Fruit fly (Drosophila melanogaster) whole organism, embryonic: Measurements from ENCODE around the gene CG13369.

Experiments
- Aef1 ChIP-seq: fragments of 200-800 bp; sonication (Bioruptor generic); IDR thresholded peaks from 3 replicates; pipeline ENCODE4 v1.3.6; 2022; ENCODE audit warnings: missing biosample characterization, missing genetic modification characterization
- Bgb ChIP-seq: fragments of 200-800 bp; sonication (Bioruptor generic); IDR thresholded peaks from 2 replicates; pipeline ENCODE4 v1.3.6; 2022; ENCODE audit warnings: missing biosample characterization, missing genetic modification characterization; ENCODE audit not compliant: partially characterized antibody
- BtbVII ChIP-seq: fragments of 200-800 bp; sonication (Bioruptor generic); optimal IDR thresholded peaks from 3 replicates; lab custom pipeline; 2017; ENCODE audit warnings: missing biosample characterization, mild to moderate bottlenecking, missing genetic modification characterization
- CG10431 ChIP-seq: fragments of 200-800 bp; sonication (Bioruptor generic); optimal IDR thresholded peaks from 3 replicates; lab custom pipeline; 2018; ENCODE audit warnings: missing biosample characterization, mild to moderate bottlenecking, missing genetic modification characterization
- CG10565 ChIP-seq: fragments of 200-800 bp; sonication (Bioruptor generic); optimal IDR thresholded peaks from 3 replicates; lab custom pipeline; 2016; ENCODE audit warnings: missing biosample characterization, mild to moderate bottlenecking, missing genetic modification characterization
- CG11247 ChIP-seq: fragments of 200-800 bp; sonication (Bioruptor generic); IDR thresholded peaks from 2 replicates; pipeline ENCODE4 v1.3.6; 2022; ENCODE audit warnings: missing biosample characterization, missing genetic modification characterization
- CG12942 ChIP-seq: fragments of 200-800 bp; sonication (Bioruptor generic); optimal IDR thresholded peaks from 3 replicates; lab custom pipeline; 2016; ENCODE audit warnings: missing biosample characterization, missing genetic modification characterization
- CG14965 ChIP-seq: fragments of 200-800 bp; sonication (Bioruptor generic); optimal IDR thresholded peaks from 2 replicates; lab custom pipeline; 2016; ENCODE audit warnings: missing biosample characterization, missing genetic modification characterization, borderline replicate concordance
- CG17328 ChIP-seq: fragments of 200-800 bp; sonication (Bioruptor generic); IDR thresholded peaks from 2 replicates; pipeline ENCODE4 v1.3.6; 2022; ENCODE audit warnings: missing biosample characterization, missing genetic modification characterization
- CG2120 ChIP-seq: fragments of 200-800 bp; sonication (Bioruptor generic); optimal IDR thresholded peaks from 3 replicates; lab custom pipeline; 2016; ENCODE audit warnings: missing biosample characterization, missing genetic modification characterization
- CG2199 ChIP-seq: fragments of 200-800 bp; sonication (Bioruptor generic); IDR thresholded peaks from 3 replicates; pipeline ENCODE4 v1.3.6; 2022; ENCODE audit warnings: missing biosample characterization, missing genetic modification characterization
- CG3065 ChIP-seq: fragments of 200-800 bp; sonication (Bioruptor generic); optimal IDR thresholded peaks from 2 replicates; lab custom pipeline; 2016; ENCODE audit warnings: missing biosample characterization, missing genetic modification characterization
- CG3163 ChIP-seq: fragments of 200-800 bp; sonication (Bioruptor generic); optimal IDR thresholded peaks from 3 replicates; lab custom pipeline; 2016; ENCODE audit warnings: missing biosample characterization, missing genetic modification characterization
- CG7271 ChIP-seq: fragments of 200-800 bp; sonication (Bioruptor generic); optimal IDR thresholded peaks from 2 replicates; lab custom pipeline; 2018; ENCODE audit warnings: missing biosample characterization, mild to moderate bottlenecking, missing genetic modification characterization, moderate library complexity
- CG7372 ChIP-seq: fragments of 200-800 bp; sonication (Bioruptor generic); IDR thresholded peaks from 2 replicates; pipeline ENCODE4 v1.3.6; 2022; ENCODE audit warnings: missing biosample characterization, missing genetic modification characterization
- CG7556 ChIP-seq: fragments of 200-800 bp; sonication (Bioruptor generic); optimal IDR thresholded peaks from 2 replicates; lab custom pipeline; 2017; ENCODE audit warnings: missing biosample characterization, mild to moderate bottlenecking, missing genetic modification characterization
- CG8944 ChIP-seq: fragments of 200-800 bp; sonication (Bioruptor generic); optimal IDR thresholded peaks from 3 replicates; lab custom pipeline; 2016; ENCODE audit warnings: missing biosample characterization, missing genetic modification characterization
- D ChIP-seq, 2 experiments: fragments of 200-800 bp in 1 of 2; fragments of >200 bp in 1 of 2; sonication (Bioruptor generic) in 1 of 2; optimal IDR thresholded peaks; 2 replicates in 1 of 2; 3 replicates in 1 of 2; lab custom pipeline; 2017; ENCODE audit warnings: mild to moderate bottlenecking in 1 of 2, missing biosample characterization in 1 of 2, missing genetic modification characterization in 1 of 2, missing genetic modification reagents in 1 of 2
- Doc3 ChIP-seq: fragments of 200-800 bp; sonication (Bioruptor generic); IDR thresholded peaks from 3 replicates; pipeline ENCODE4 v1.3.6; 2022; ENCODE audit warnings: missing biosample characterization, missing genetic modification characterization; ENCODE audit not compliant: partially characterized antibody
- Dp ChIP-seq: fragments of 200-800 bp; sonication (Bioruptor generic); optimal IDR thresholded peaks from 2 replicates; lab custom pipeline; 2018; ENCODE audit warnings: missing biosample characterization, mild to moderate bottlenecking, missing genetic modification characterization, moderate library complexity
- Eip74EF ChIP-seq, 2 experiments: fragments of 200-800 bp in 1 of 2; fragments of >200 bp in 1 of 2; sonication (Bioruptor generic) in 1 of 2; optimal IDR thresholded peaks; 2 replicates each; lab custom pipeline; 2017 to 2019; ENCODE audit warnings: missing biosample characterization in 2 of 2, missing genetic modification characterization in 2 of 2, mild to moderate bottlenecking in 1 of 2, moderate library complexity in 1 of 2
- H15 ChIP-seq: fragments of 200-800 bp; sonication (Bioruptor generic); IDR thresholded peaks from 3 replicates; pipeline ENCODE4 v1.3.6; 2022; ENCODE audit warnings: missing biosample characterization, missing genetic modification characterization
- HLH3B ChIP-seq: fragments of 200-800 bp; sonication (Bioruptor generic); IDR thresholded peaks from 2 replicates; pipeline ENCODE4 v1.3.6; 2022; ENCODE audit warnings: missing biosample characterization, missing genetic modification characterization
- Hr3 ChIP-seq: fragments of 200-800 bp; sonication (Bioruptor generic); optimal IDR thresholded peaks from 3 replicates; lab custom pipeline; 2016; ENCODE audit warnings: missing biosample characterization, missing genetic modification characterization
- Rfx ChIP-seq: fragments of 200-800 bp; sonication (Bioruptor generic); IDR thresholded peaks from 2 replicates; pipeline ENCODE4 v1.3.6; 2022; ENCODE audit warnings: missing biosample characterization, missing genetic modification characterization
- Scr ChIP-seq: fragments of 200-800 bp; sonication (Bioruptor generic); IDR thresholded peaks from 2 replicates; pipeline ENCODE4 v1.3.6; 2022; ENCODE audit warnings: missing biosample characterization, missing genetic modification characterization; ENCODE audit not compliant: partially characterized antibody
- Side ChIP-seq: fragments of 200-800 bp; sonication (Bioruptor generic); optimal IDR thresholded peaks from 2 replicates; lab custom pipeline; 2016; ENCODE audit warnings: missing biosample characterization, missing genetic modification characterization
- Vsx1 ChIP-seq: fragments of 200-800 bp; sonication (Bioruptor generic); optimal IDR thresholded peaks from 2 replicates; lab custom pipeline; 2017; ENCODE audit warnings: missing biosample characterization, mild to moderate bottlenecking, missing genetic modification characterization, missing genetic modification reagents
- Xrp1 ChIP-seq: fragments of 200-800 bp; sonication (Bioruptor generic); IDR thresholded peaks from 2 replicates; pipeline ENCODE4 v1.3.6; 2022; ENCODE audit warnings: missing biosample characterization, missing genetic modification characterization
- aop ChIP-seq: fragments of 200-800 bp; sonication (Bioruptor generic); IDR thresholded peaks from 2 replicates; pipeline ENCODE4 v1.3.6; 2022; ENCODE audit warnings: missing biosample characterization, missing genetic modification characterization
- ase ChIP-seq: fragments of 200-800 bp; sonication (Bioruptor generic); IDR thresholded peaks from 3 replicates; pipeline ENCODE4 v1.3.6; 2022; ENCODE audit warnings: missing biosample characterization, missing genetic modification characterization
- br ChIP-seq: fragments of >200 bp; optimal IDR thresholded peaks from 2 replicates; lab custom pipeline; 2017
- caup ChIP-seq: fragments of 200-800 bp; sonication (Bioruptor generic); optimal IDR thresholded peaks from 3 replicates; lab custom pipeline; 2017; ENCODE audit warnings: missing biosample characterization, mild to moderate bottlenecking, missing genetic modification characterization, moderate library complexity; ENCODE audit not compliant: severe bottlenecking
- chm ChIP-seq: fragments of 200-800 bp; sonication (Bioruptor generic); IDR thresholded peaks from 2 replicates; pipeline ENCODE4 v1.3.6; 2022; ENCODE audit warnings: missing biosample characterization, missing genetic modification characterization
- dan ChIP-seq: fragments of 200-800 bp; sonication (Bioruptor generic); IDR thresholded peaks from 2 replicates; pipeline ENCODE4 v1.3.6; 2022; ENCODE audit warnings: missing biosample characterization, missing genetic modification characterization
- ewg ChIP-seq: fragments of 200-800 bp; sonication (Bioruptor generic); optimal IDR thresholded peaks from 3 replicates; lab custom pipeline; 2017; ENCODE audit warnings: mild to moderate bottlenecking, missing biosample characterization, missing genetic modification reagents, missing genetic modification characterization
- ftz-f1 ChIP-seq: fragments of 200-800 bp; sonication (Bioruptor generic); optimal IDR thresholded peaks from 2 replicates; lab custom pipeline; 2016; ENCODE audit warnings: missing biosample characterization, missing genetic modification characterization
- ind ChIP-seq: fragments of 200-800 bp; sonication (Bioruptor generic); optimal IDR thresholded peaks from 3 replicates; lab custom pipeline; 2016; ENCODE audit warnings: missing biosample characterization, missing genetic modification characterization
- kay ChIP-seq: fragments of 200-800 bp; sonication (Bioruptor generic); optimal IDR thresholded peaks from 2 replicates; lab custom pipeline; 2016; ENCODE audit warnings: missing biosample characterization, missing genetic modification characterization
- ken ChIP-seq: fragments of 200-800 bp; sonication (Bioruptor generic); IDR thresholded peaks from 3 replicates; pipeline ENCODE4 v1.3.6; 2022; ENCODE audit warnings: missing biosample characterization, missing genetic modification characterization
- knrl ChIP-seq: fragments of 200-800 bp; sonication (Bioruptor generic); IDR thresholded peaks from 3 replicates; pipeline ENCODE4 v1.3.6; 2022; ENCODE audit warnings: missing biosample characterization, missing genetic modification characterization; ENCODE audit not compliant: partially characterized antibody
- mirr ChIP-seq: fragments of 200-800 bp; sonication (Bioruptor generic); optimal IDR thresholded peaks from 3 replicates; lab custom pipeline; 2018; ENCODE audit warnings: missing biosample characterization, mild to moderate bottlenecking, missing genetic modification characterization
- pan ChIP-seq, 4 experiments: fragments of >200 bp in 3 of 4; fragments of 200-800 bp in 1 of 4; sonication (Bioruptor generic) in 1 of 4; optimal IDR thresholded peaks in 3 of 4; IDR thresholded peaks in 1 of 4; 2 replicates each; pipeline versions ENCODE4 v1.3.6 to Lab custom; 2017 to 2022; ENCODE audit warnings: missing biosample characterization in 2 of 4, missing genetic modification characterization in 2 of 4, mixed read lengths in 1 of 4
- phol ChIP-seq: fragments of 200-800 bp; sonication (Bioruptor generic); optimal IDR thresholded peaks from 3 replicates; lab custom pipeline; 2018; ENCODE audit warnings: missing biosample characterization, mild to moderate bottlenecking, missing genetic modification characterization, moderate library complexity
- schlank ChIP-seq: fragments of 200-800 bp; sonication (Bioruptor generic); optimal IDR thresholded peaks from 2 replicates; lab custom pipeline; 2018; ENCODE audit warnings: missing biosample characterization, mild to moderate bottlenecking, missing genetic modification characterization
- sens-2 ChIP-seq: fragments of 200-800 bp; sonication (Bioruptor generic); IDR thresholded peaks from 2 replicates; pipeline ENCODE4 v1.3.6; 2022; ENCODE audit warnings: missing biosample characterization, missing genetic modification characterization
- slou ChIP-seq: fragments of 200-800 bp; sonication (Bioruptor generic); optimal IDR thresholded peaks from 3 replicates; lab custom pipeline; 2016; ENCODE audit warnings: missing biosample characterization, missing genetic modification characterization
- sqz ChIP-seq: fragments of 200-800 bp; sonication (Bioruptor generic); optimal IDR thresholded peaks from 3 replicates; lab custom pipeline; 2018; ENCODE audit warnings: missing biosample characterization, mild to moderate bottlenecking, missing genetic modification characterization
- sr ChIP-seq: fragments of 200-800 bp; sonication (Bioruptor generic); IDR thresholded peaks from 3 replicates; pipeline ENCODE4 v1.3.6; 2022; ENCODE audit warnings: missing biosample characterization, missing genetic modification characterization
- wek ChIP-seq: fragments of 200-800 bp; sonication (Bioruptor generic); optimal IDR thresholded peaks from 3 replicates; lab custom pipeline; 2018; ENCODE audit warnings: missing biosample characterization, mild to moderate bottlenecking, missing genetic modification characterization, moderate library complexity

The CG13369 gene

dm6 chrX:647056-647627 is 23.9 kb downstream of the CG13369 start, which contains the start of gene Roc1a:
Gene Roc1a (plus strand): TSS chrX:647304.
- TF ChIP-seq D (optimal IDR thresholded peaks at IDR 0.05; lab: Kevin White, UChicago) (no peak), D (GFP tag; optimal IDR thresholded peaks at IDR 0.05; lab: Kevin White, UChicago) (no peak), ase (no peak), CG7556 (no peak), CG8944 (GFP tag; lab: Kevin White, UChicago) (no peak), br (lab: Kevin White, UChicago) (no peak), CG2120 (GFP tag; lab: Kevin White, UChicago) (no peak), Side (GFP tag; lab: Kevin White, UChicago) (no peak), H15 (GFP tag; lab: Robert Waterston, UW) (no peak), CG14965 (no peak), sr (GFP tag; lab: Robert Waterston, UW) (no peak), CG12942 (GFP tag; lab: Kevin White, UChicago) (no peak), CG7271 (no peak), schlank (tag; lab: Kevin White, UChicago) (no peak), aop (GFP tag; lab: Robert Waterston, UW) (no peak), CG17328 (no peak), CG3065 (GFP tag; lab: Kevin White, UChicago) (no peak), mirr (GFP tag; lab: Kevin White, UChicago) (no peak), Dp (GFP tag; lab: Kevin White, UChicago) (no peak), wek (no peak), CG7372 (no peak), Bgb (GFP tag; lab: Robert Waterston, UW) (peak; percentile 79), CG10431 (GFP tag; lab: Kevin White, UChicago) (no peak), slou (GFP tag; lab: Kevin White, UChicago) (no peak), Xrp1 (GFP tag; lab: Robert Waterston, UW) (no peak), CG11247 (GFP tag; lab: Robert Waterston, UW) (no peak), ewg (GFP tag; lab: Kevin White, UChicago) (no peak), pan (optimal IDR thresholded peaks at IDR 0.05; lab: Kevin White, UChicago) (no peak), pan (GFP tag; optimal IDR thresholded peaks at IDR 0.05 in 1 of 2, IDR thresholded peaks at IDR 0.05 in 1 of 2) (no peak), Aef1 (GFP tag; lab: Robert Waterston, UW) (no peak), Hr3 (GFP tag; lab: Kevin White, UChicago) (peak; percentile 8), caup (GFP tag; lab: Kevin White, UChicago) (no peak), HLH3B (GFP tag; lab: Robert Waterston, UW) (no peak), CG3163 (GFP tag; lab: Kevin White, UChicago) (no peak), sqz (GFP tag; lab: Kevin White, UChicago) (no peak), CG2199 (GFP tag; lab: Robert Waterston, UW) (no peak), Eip74EF (GFP tag; optimal IDR thresholded peaks at IDR 0.05; lab: Kevin White, UChicago) (no peak), Vsx1 (GFP tag; lab: Kevin White, UChicago) (no peak), sens-2 (no peak), phol (peak; percentile 34), kay (no peak), ind (GFP tag; lab: Kevin White, UChicago) (no peak), chm (GFP tag; lab: Robert Waterston, UW) (no peak), dan (no peak), Doc3 (GFP tag; lab: Robert Waterston, UW) (0 out of 3 replicates have a peak, but pooled peaks have one; percentile 12), BtbVII (GFP tag; lab: Kevin White, UChicago) (no peak), knrl (GFP tag; lab: Robert Waterston, UW) (peak; percentile 75), Scr (GFP tag; lab: Robert Waterston, UW) (peak; percentile 73), CG10565 (GFP tag; lab: Kevin White, UChicago) (no peak), ken (GFP tag; lab: Robert Waterston, UW) (no peak), Rfx (GFP tag; lab: Robert Waterston, UW) (peak; percentile 35; the same call in 1 of the 2 replicates), ftz-f1 (GFP tag; lab: Kevin White, UChicago) (no peak)
